Worm (Caenorhabditis elegans) whole organism, early embryonic: ENCODE results near the gene cutl-24.

Experiments
- B0310.2 ChIP-seq: sonication (generic microtip); optimal IDR thresholded peaks from 2 replicates; lab custom pipeline; 2016; ENCODE audit warnings: mild to moderate bottlenecking, missing genetic modification characterization, missing compliant biosample characterization
- aly-1 ChIP-seq: sonication (generic microtip); optimal IDR thresholded peaks from 2 replicates; lab custom pipeline; 2016; ENCODE audit warnings: missing genetic modification characterization, missing compliant biosample characterization
- ama-1 ChIP-seq: fragments of 150-350 bp; optimal IDR thresholded peaks from 2 replicates; lab custom pipeline; 2014
- ceh-36 ChIP-seq: sonication (generic microtip); optimal IDR thresholded peaks from 2 replicates; lab custom pipeline; 2016; ENCODE audit warnings: missing genetic modification characterization, inconsistent platforms, missing compliant biosample characterization
- ets-7 ChIP-seq: sonication (generic microtip); optimal IDR thresholded peaks from 2 replicates; lab custom pipeline; 2016; ENCODE audit warnings: missing genotype, missing genetic modification characterization, missing compliant biosample characterization
- flt-1 ChIP-seq: fragments of 200-800 bp; sonication (Bioruptor generic); IDR thresholded peaks from 2 replicates; pipeline ENCODE4 v1.3.6; 2022; ENCODE audit warnings: missing genetic modification characterization, missing compliant biosample characterization
- hmbx-1 ChIP-seq: sonication (generic microtip); optimal IDR thresholded peaks from 2 replicates; lab custom pipeline; 2016; ENCODE audit warnings: mild to moderate bottlenecking, missing genetic modification characterization, missing compliant biosample characterization
- hmg-4 ChIP-seq: fragments of 200-800 bp; sonication (Bioruptor generic); optimal IDR thresholded peaks from 2 replicates; lab custom pipeline; 2018; ENCODE audit warnings: mild to moderate bottlenecking, missing genetic modification characterization, missing compliant biosample characterization
- hnd-1 ChIP-seq: sonication (generic microtip); optimal IDR thresholded peaks from 2 replicates; lab custom pipeline; 2016; ENCODE audit warnings: missing genetic modification characterization, missing compliant biosample characterization
- pes-1 ChIP-seq: fragments of 200-800 bp; sonication (Bioruptor generic); IDR thresholded peaks from 2 replicates; pipeline ENCODE4 v1.3.6; 2022; ENCODE audit warnings: missing genetic modification reagents, missing genetic modification characterization, missing compliant biosample characterization
- scrt-1 ChIP-seq: fragments of 200-800 bp; sonication (Bioruptor generic); IDR thresholded peaks from 2 replicates; pipeline ENCODE4 v1.3.6; 2022; ENCODE audit warnings: missing genetic modification characterization, missing compliant biosample characterization
- tbx-37 ChIP-seq: fragments of 200-800 bp; sonication (Bioruptor generic); conservative IDR thresholded peaks from 2 replicates; pipeline ENCODE4 v1.3.6; 2022; ENCODE audit warnings: missing genetic modification reagents, missing genetic modification characterization, missing compliant biosample characterization
- tra-4 ChIP-seq: sonication (generic microtip); optimal IDR thresholded peaks from 2 replicates; lab custom pipeline; 2017; ENCODE audit warnings: missing genetic modification characterization, missing compliant biosample characterization

DNA sequence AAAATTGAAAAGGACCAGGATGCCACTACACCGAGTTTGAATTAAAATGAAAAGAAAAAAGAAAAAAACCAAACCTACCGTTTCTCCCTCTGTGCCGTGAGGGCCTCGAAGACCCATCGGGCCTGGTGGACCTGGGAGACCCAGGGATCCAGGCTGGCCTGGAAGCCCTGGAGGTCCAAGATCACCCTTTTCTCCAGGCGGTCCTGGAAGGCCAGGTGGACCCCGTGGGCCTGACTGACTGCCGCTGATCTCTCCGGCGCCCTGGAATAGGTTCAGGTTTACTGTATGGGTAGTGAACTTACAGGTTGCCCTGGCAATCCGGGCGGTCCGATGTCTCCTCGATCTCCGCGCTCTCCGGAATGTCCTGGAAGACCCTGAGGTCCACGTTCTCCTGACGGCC lies 25.2 kb upstream of the cutl-24 start:
- TF ChIP-seq ama-1 (lab: Kevin White, UChicago): no peak
- TF ChIP-seq ets-7 (tag; lab: Kevin White, UChicago): no peak
- TF ChIP-seq scrt-1 (GFP tag; lab: Robert Waterston, UW): no peak
- TF ChIP-seq hmbx-1 (tag; lab: Kevin White, UChicago): no peak
- no peak for TF ChIP-seq tra-4 (tag; lab: Kevin White, UChicago)
- no peak for TF ChIP-seq ceh-36 (tag; lab: Kevin White, UChicago)
- no peak for TF ChIP-seq flt-1 (GFP tag; lab: Robert Waterston, UW)
- TF ChIP-seq pes-1 (GFP tag; lab: Robert Waterston, UW): no peak
- no peak for TF ChIP-seq hnd-1 (tag; lab: Kevin White, UChicago)
- TF ChIP-seq hmg-4 (GFP tag; lab: Kevin White, UChicago): no peak
- no peak for TF ChIP-seq tbx-37 (GFP tag; lab: Robert Waterston, UW)
- TF ChIP-seq aly-1 (tag; lab: Kevin White, UChicago): no peak
- no peak for TF ChIP-seq B0310.2 (tag; lab: Kevin White, UChicago)
